Worm (Caenorhabditis elegans): ENCODE results near the gene nas-39.
"Not testable (repeated sequence)": the region's sequence is repeated elsewhere in the genome, so short reads cannot be mapped to it uniquely, and the experiment has no call there.

The nas-39 gene

ce11 chrX:16515265-16515664 lies 58.5 kb downstream of the nas-39 start, which contains the start of gene T25D1.2:
Gene T25D1.2 (plus strand): TSS chrX:16515565.
- TF ChIP-seq sptf-2 (GFP tag; optimal IDR thresholded peaks at IDR 0.05); hmg-20 (GFP tag; IDR thresholded peaks at IDR 0.05); lin-40 (tag; optimal IDR thresholded peaks at IDR 0.05): not testable (repeated sequence)

DNA sequence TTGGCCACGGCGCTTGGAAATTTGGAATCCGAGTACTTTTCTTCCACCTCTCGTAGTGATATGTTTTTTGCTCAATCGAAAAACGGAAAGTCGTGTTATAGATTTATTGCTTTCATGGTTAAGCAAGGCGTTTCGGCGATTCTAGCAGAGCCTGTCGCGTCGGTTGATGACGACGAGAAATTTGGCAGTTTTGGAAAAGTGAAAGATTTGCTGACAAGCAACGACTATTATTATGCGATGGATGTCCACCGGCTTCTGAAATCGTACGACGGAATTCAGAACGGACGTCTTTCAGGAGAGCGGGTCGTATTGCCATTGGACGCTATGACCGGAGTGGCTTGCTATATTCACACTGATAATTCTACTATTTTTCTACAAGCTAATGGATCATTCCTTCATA lies 62.0 kb downstream of the nas-39 start:
- no peak for TF ChIP-seq let-526 (GFP tag; IDR thresholded peaks at IDR 0.05)
- no peak for TF ChIP-seq sea-2 (GFP tag; IDR thresholded peaks at IDR 0.05)
- TF ChIP-seq zfh-2 (GFP tag; conservative IDR thresholded peaks at IDR 0.05), result no peak
- no peak for TF ChIP-seq F39B2.1 (GFP tag; IDR thresholded peaks at IDR 0.05)
- TF ChIP-seq tlf-1 (GFP tag; optimal IDR thresholded peaks at IDR 0.05), result no peak
- TF ChIP-seq ekl-4 (GFP tag; IDR thresholded peaks at IDR 0.05), result no peak
- no peak for TF ChIP-seq hlh-12 (tag; optimal IDR thresholded peaks at IDR 0.05)
- TF ChIP-seq lin-35 (GFP tag; optimal IDR thresholded peaks at IDR 0.05), result no peak
- TF ChIP-seq Y53F4B.3 (GFP tag; IDR thresholded peaks at IDR 0.05), result no peak
- no peak for TF ChIP-seq snpc-3.4 (tag; optimal IDR thresholded peaks at IDR 0.05)
- TF ChIP-seq aptf-3 (GFP tag; IDR thresholded peaks at IDR 0.05), result no peak
- TF ChIP-seq mes-4 (tag; optimal IDR thresholded peaks at IDR 0.05), result no peak

ce11 chrX:16519517-16519916 lies 62.8 kb downstream of the nas-39 start, which contains the start of gene T25D1.1:
Gene T25D1.1 (plus strand): TSS chrX:16519817.
- no peak for TF ChIP-seq dpff-1 (tag; optimal IDR thresholded peaks at IDR 0.05)
- no peak for TF ChIP-seq ztf-26 (tag; optimal IDR thresholded peaks at IDR 0.05)
- no peak for TF ChIP-seq unc-62 (GFP tag; optimal IDR thresholded peaks at IDR 0.05)
- no peak for TF ChIP-seq Y53G8AR.9 (GFP tag; conservative IDR thresholded peaks at IDR 0.05)
- TF ChIP-seq hlh-12 (tag; optimal IDR thresholded peaks at IDR 0.05), result no peak
- no peak for TF ChIP-seq ztf-6 (GFP tag; IDR thresholded peaks at IDR 0.05)

Measured in whole organism, young adult.